1 fruit fly cellular context compared by ENCODE assay signal in the genomic region with DNA sequence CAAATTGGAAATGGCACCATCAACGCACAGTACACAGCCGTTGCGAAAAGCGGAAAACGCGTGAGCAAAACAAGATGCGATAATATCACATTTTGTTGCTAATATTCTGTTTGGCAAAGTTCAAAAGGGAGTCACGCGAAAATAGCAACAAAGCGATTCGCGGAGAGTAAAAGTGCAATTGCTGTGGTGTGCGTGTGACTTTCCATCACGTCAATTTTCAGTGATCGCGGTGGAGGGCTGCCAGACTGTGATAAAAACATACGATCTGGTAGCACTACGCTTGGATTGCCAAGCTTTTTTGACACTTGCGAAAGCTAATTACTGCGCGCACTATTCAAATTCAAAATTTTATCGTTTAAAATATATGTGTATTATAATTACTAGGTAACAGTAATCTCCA.
A peak's percentile ranks its signal among the peaks of the same experiment; 100 is the strongest.
TF ChIP-seq lines count a peak whose summit lies in the region.

A gene (minus strand): TSS at position 199 of the 400 bp plus-strand sequence.

TF ChIP-seq in whole organism, embryonic, 481 proteins besides CTCF, POLR2A, EP300 and RAD21 (continued from another document):
- no peak for TF ChIP-seq CG15601 (tag; optimal IDR thresholded peaks at IDR 0.05; lab: Kevin White, UChicago)
- TF ChIP-seq CG12769 (tag; optimal IDR thresholded peaks at IDR 0.05; lab: Kevin White, UChicago), result peak; percentile 32
- peak; percentile 40 for TF ChIP-seq CG1603 (tag; optimal IDR thresholded peaks at IDR 0.05; lab: Kevin White, UChicago)
- TF ChIP-seq Vsx1 (GFP tag; optimal IDR thresholded peaks at IDR 0.05; lab: Kevin White, UChicago), result peak; percentile 72
- TF ChIP-seq BEAF-32 (GFP tag; optimal IDR thresholded peaks at IDR 0.05; lab: Kevin White, UChicago), result peak; percentile 23
- TF ChIP-seq CG9437 (GFP tag; optimal IDR thresholded peaks at IDR 0.05; lab: Kevin White, UChicago), result peak; percentile 88
- TF ChIP-seq Dp (GFP tag; optimal IDR thresholded peaks at IDR 0.05; lab: Kevin White, UChicago), result peak; percentile 93
- 0 out of 2 replicates have a peak, but pooled peaks have one; percentile 42 for TF ChIP-seq tna (GFP tag; IDR thresholded peaks at IDR 0.05; lab: Robert Waterston, UW; ENCODE audit: partially characterized antibody)
- TF ChIP-seq Blimp-1 (GFP tag; optimal IDR thresholded peaks at IDR 0.05; lab: Kevin White, UChicago), result peak; percentile 62
- peak; percentile 56 for TF ChIP-seq Bgb (GFP tag; IDR thresholded peaks at IDR 0.05; lab: Robert Waterston, UW; ENCODE audit: partially characterized antibody)
- peak; percentile 6 for TF ChIP-seq CG7987 (GFP tag; optimal IDR thresholded peaks at IDR 0.05; lab: Kevin White, UChicago)
- TF ChIP-seq CG34376 (GFP tag; optimal IDR thresholded peaks at IDR 0.05; lab: Kevin White, UChicago), result peak; percentile 33
- TF ChIP-seq MBD-R2 (GFP tag; IDR thresholded peaks at IDR 0.05; lab: Robert Waterston, UW), result peak; percentile 37
- peak; percentile 24 for TF ChIP-seq grn (GFP tag; optimal IDR thresholded peaks at IDR 0.05; lab: Kevin White, UChicago)
- no peak for TF ChIP-seq Hr3 (GFP tag; optimal IDR thresholded peaks at IDR 0.05; lab: Kevin White, UChicago)
- peak; percentile 95 for TF ChIP-seq E2f2 (GFP tag; IDR thresholded peaks at IDR 0.05; lab: Robert Waterston, UW)
- no peak for TF ChIP-seq sc (optimal IDR thresholded peaks at IDR 0.05; lab: Kevin White, UChicago)
- TF ChIP-seq sc (GFP tag; optimal IDR thresholded peaks at IDR 0.05; lab: Kevin White, UChicago), result no peak
- peak; percentile 5 for TF ChIP-seq Abd-B (GFP tag; optimal IDR thresholded peaks at IDR 0.05; lab: Kevin White, UChicago)
- no peak for TF ChIP-seq CG8290 (GFP tag; optimal IDR thresholded peaks at IDR 0.05; lab: Kevin White, UChicago)
- TF ChIP-seq CG8290 (tag; optimal IDR thresholded peaks at IDR 0.05; lab: Kevin White, UChicago), result peak in 1 of 2 experiments; percentile 30
- no peak for TF ChIP-seq Max (GFP tag; optimal IDR thresholded peaks at IDR 0.05; lab: Kevin White, UChicago)
- TF ChIP-seq cg (GFP tag; optimal IDR thresholded peaks at IDR 0.05; lab: Kevin White, UChicago), result peak; percentile 70
- TF ChIP-seq exex (tag; optimal IDR thresholded peaks at IDR 0.05; lab: Kevin White, UChicago), result peak; percentile 53
- TF ChIP-seq Lhr (GFP tag; optimal IDR thresholded peaks at IDR 0.05; lab: Kevin White, UChicago), result peak; percentile 39
- TF ChIP-seq CG3995 (GFP tag; optimal IDR thresholded peaks at IDR 0.05; lab: Kevin White, UChicago), result peak; percentile 53
- peak; percentile 79 for TF ChIP-seq Myb (GFP tag; optimal IDR thresholded peaks at IDR 0.05; lab: Kevin White, UChicago)
- TF ChIP-seq inv (GFP tag; IDR thresholded peaks at IDR 0.05; lab: Robert Waterston, UW; ENCODE audit: partially characterized antibody), result no peak
- TF ChIP-seq HmgZ (tag; optimal IDR thresholded peaks at IDR 0.05; lab: Kevin White, UChicago), result peak; percentile 68
- TF ChIP-seq CG12744 (GFP tag; optimal IDR thresholded peaks at IDR 0.05; lab: Kevin White, UChicago), result peak; percentile 14
